Worm (Caenorhabditis elegans) whole organism, L3 larva: ENCODE results near the gene nccd-1.

Experiments used
- R02D3.7 ChIP-seq: fragments of 150-350 bp; optimal IDR thresholded peaks from 2 replicates; lab custom pipeline; 2014; ENCODE audit warnings: missing biosample characterization, missing genetic modification characterization
- aly-2 ChIP-seq: fragments of 150-350 bp; optimal IDR thresholded peaks from 2 replicates; lab custom pipeline; 2014; ENCODE audit warnings: missing biosample characterization, missing genetic modification characterization
- ceh-16 ChIP-seq: sonication (generic microtip); optimal IDR thresholded peaks from 2 replicates; lab custom pipeline; 2017; ENCODE audit warnings: missing biosample characterization, missing genetic modification characterization
- ceh-28 ChIP-seq: fragments of 150-350 bp; optimal IDR thresholded peaks from 2 replicates; lab custom pipeline; 2014; ENCODE audit warnings: missing biosample characterization, missing genetic modification reagents, missing genetic modification characterization
- ceh-82 ChIP-seq: fragments of 150-350 bp; optimal IDR thresholded peaks from 2 replicates; lab custom pipeline; 2014; ENCODE audit warnings: missing biosample characterization, missing genetic modification characterization
- ceh-9 ChIP-seq: sonication (generic microtip); optimal IDR thresholded peaks from 2 replicates; lab custom pipeline; 2018; ENCODE audit warnings: missing biosample characterization, missing genetic modification characterization
- egl-27 ChIP-seq: sonication (generic microtip); optimal IDR thresholded peaks from 4 replicates; lab custom pipeline; 2017; ENCODE audit warnings: missing biosample characterization, missing genetic modification reagents, missing genetic modification characterization
- egl-5 ChIP-seq: fragments of 150-350 bp; optimal IDR thresholded peaks from 2 replicates; lab custom pipeline; 2017; ENCODE audit warnings: missing biosample characterization, missing genetic modification reagents, missing genetic modification characterization, inconsistent platforms
- elt-3 ChIP-seq, 3 experiments: fragments of 150-350 bp in 1 of 3; sonication (generic microtip) in 2 of 3; optimal IDR thresholded peaks; 2 replicates in 2 of 3; 4 replicates in 1 of 3; lab custom pipeline; 2014 to 2017; ENCODE audit warnings: missing biosample characterization in 3 of 3, missing genetic modification characterization in 3 of 3
- fkh-10 ChIP-seq: sonication (generic microtip); optimal IDR thresholded peaks from 2 replicates; lab custom pipeline; 2017; ENCODE audit warnings: missing biosample characterization, missing genetic modification reagents, missing genetic modification characterization
- fkh-2 ChIP-seq: fragments of 150-350 bp; optimal IDR thresholded peaks from 2 replicates; lab custom pipeline; 2014; ENCODE audit warnings: missing biosample characterization, missing genetic modification reagents, missing genetic modification characterization
- fos-1 ChIP-seq: fragments of 150-350 bp; optimal IDR thresholded peaks from 2 replicates; lab custom pipeline; 2014; ENCODE audit warnings: missing biosample characterization, missing genetic modification characterization
- hmg-11 ChIP-seq: sonication (generic microtip); optimal IDR thresholded peaks from 2 replicates; lab custom pipeline; 2016; ENCODE audit warnings: missing genetic modification characterization, missing compliant biosample characterization
- jun-1 ChIP-seq: fragments of 150-350 bp; optimal IDR thresholded peaks from 2 replicates; lab custom pipeline; 2014; ENCODE audit warnings: missing biosample characterization, missing genetic modification reagents, missing genetic modification characterization
- lin-15B ChIP-seq: fragments of 150-350 bp; optimal IDR thresholded peaks from 2 replicates; lab custom pipeline; 2014; ENCODE audit warnings: missing biosample characterization, missing genetic modification characterization
- lin-39 ChIP-seq: fragments of 150-350 bp; optimal IDR thresholded peaks from 2 replicates; lab custom pipeline; 2018; ENCODE audit warnings: missing biosample characterization, missing genetic modification reagents, missing genetic modification characterization
- lsy-12 ChIP-seq: sonication (generic microtip); optimal IDR thresholded peaks from 2 replicates; lab custom pipeline; 2016; ENCODE audit warnings: mild to moderate bottlenecking, missing genetic modification characterization, missing compliant biosample characterization
- mdl-1 ChIP-seq: fragments of 150-350 bp; optimal IDR thresholded peaks from 2 replicates; lab custom pipeline; 2014; ENCODE audit warnings: missing biosample characterization, missing genetic modification characterization
- nfya-1 ChIP-seq: sonication (generic microtip); optimal IDR thresholded peaks from 2 replicates; lab custom pipeline; 2017; ENCODE audit warnings: missing genetic modification characterization, mild to moderate bottlenecking, missing compliant biosample characterization, antibody characterized with exemption, moderate library complexity; ENCODE audit not compliant: insufficient read depth
- nhr-11 ChIP-seq: fragments of 150-350 bp; optimal IDR thresholded peaks from 2 replicates; lab custom pipeline; 2014; ENCODE audit warnings: missing biosample characterization, missing genetic modification characterization
- nhr-23 ChIP-seq: fragments of 150-350 bp; optimal IDR thresholded peaks from 2 replicates; lab custom pipeline; 2014; ENCODE audit warnings: missing biosample characterization, missing genetic modification reagents, missing genetic modification characterization
- nhr-237 ChIP-seq: fragments of 150-350 bp; optimal IDR thresholded peaks from 2 replicates; lab custom pipeline; 2014; ENCODE audit warnings: missing biosample characterization, missing genetic modification characterization
- nhr-25 ChIP-seq: sonication (generic microtip); optimal IDR thresholded peaks from 2 replicates; lab custom pipeline; 2017; ENCODE audit warnings: missing biosample characterization, missing genetic modification characterization
- nhr-28 ChIP-seq: fragments of 150-350 bp; optimal IDR thresholded peaks from 2 replicates; lab custom pipeline; 2014; ENCODE audit warnings: missing biosample characterization, missing genetic modification characterization
- nhr-67 ChIP-seq: fragments of 150-350 bp; optimal IDR thresholded peaks from 2 replicates; lab custom pipeline; 2014; ENCODE audit warnings: missing biosample characterization, missing genetic modification characterization
- nhr-76 ChIP-seq: fragments of 150-350 bp; sonication (generic microtip); optimal IDR thresholded peaks from 5 replicates; lab custom pipeline; 2014; ENCODE audit warnings: missing biosample characterization, missing genetic modification characterization
- nhr-77 ChIP-seq: fragments of 150-350 bp; optimal IDR thresholded peaks from 2 replicates; lab custom pipeline; 2014; ENCODE audit warnings: missing biosample characterization, missing genetic modification characterization
- pha-4 ChIP-seq: fragments of 150-350 bp; optimal IDR thresholded peaks from 2 replicates; lab custom pipeline; 2014; ENCODE audit warnings: missing biosample characterization, missing genetic modification reagents, missing genetic modification characterization
- sea-2 ChIP-seq: fragments of 150-350 bp; sonication (generic microtip); optimal IDR thresholded peaks from 4 replicates; lab custom pipeline; 2014; ENCODE audit warnings: missing biosample characterization, missing genetic modification reagents, missing genetic modification characterization
- skn-1 ChIP-seq: fragments of 150-350 bp; optimal IDR thresholded peaks from 2 replicates; lab custom pipeline; 2014; ENCODE audit warnings: missing biosample characterization, missing genetic modification characterization
- snpc-4 ChIP-seq: fragments of 150-350 bp; optimal IDR thresholded peaks from 2 replicates; lab custom pipeline; 2014; ENCODE audit warnings: missing biosample characterization, missing genetic modification characterization
- tbx-2 ChIP-seq: sonication (generic microtip); optimal IDR thresholded peaks from 2 replicates; lab custom pipeline; 2016; ENCODE audit warnings: mild to moderate bottlenecking, missing genetic modification characterization, missing compliant biosample characterization
- unc-62 ChIP-seq: fragments of 150-350 bp; sonication (generic microtip); optimal IDR thresholded peaks from 4 replicates; lab custom pipeline; 2014; ENCODE audit warnings: missing biosample characterization, missing genetic modification reagents, missing genetic modification characterization
- zag-1 ChIP-seq: fragments of 150-350 bp; optimal IDR thresholded peaks from 2 replicates; lab custom pipeline; 2014; ENCODE audit warnings: missing biosample characterization, missing genetic modification characterization
- ztf-4 ChIP-seq: fragments of 150-350 bp; optimal IDR thresholded peaks from 2 replicates; lab custom pipeline; 2014; ENCODE audit warnings: missing biosample characterization, missing genetic modification characterization

The nccd-1 gene

DNA sequence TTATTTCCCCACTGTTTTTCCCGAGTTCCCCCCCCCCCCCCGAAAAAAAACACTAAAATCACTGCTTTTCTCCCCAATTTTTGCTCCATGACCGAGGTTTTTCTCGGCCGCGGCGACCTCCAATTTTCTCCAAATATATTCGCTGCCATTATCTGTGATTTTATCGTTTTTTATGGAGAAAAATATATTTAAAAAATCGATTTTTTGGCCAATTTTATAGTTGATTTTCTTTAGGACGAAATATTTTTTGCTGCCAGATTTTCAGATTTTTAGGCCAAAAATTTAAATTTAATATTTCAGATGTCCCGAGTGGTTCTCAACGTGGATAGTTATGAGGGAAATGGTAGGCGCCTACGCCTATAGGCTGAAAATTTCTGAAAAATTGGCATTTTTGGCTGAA is 38.7 kb upstream of the nccd-1 start, which contains the start of gene rad-54.B:
Gene rad-54.B (plus strand): TSS at position 301 of the 400 bp plus-strand sequence.
- no peak for TF ChIP-seq mdl-1
- TF ChIP-seq jun-1 (tag; lab: Kevin White, UChicago) = no peak

DNA sequence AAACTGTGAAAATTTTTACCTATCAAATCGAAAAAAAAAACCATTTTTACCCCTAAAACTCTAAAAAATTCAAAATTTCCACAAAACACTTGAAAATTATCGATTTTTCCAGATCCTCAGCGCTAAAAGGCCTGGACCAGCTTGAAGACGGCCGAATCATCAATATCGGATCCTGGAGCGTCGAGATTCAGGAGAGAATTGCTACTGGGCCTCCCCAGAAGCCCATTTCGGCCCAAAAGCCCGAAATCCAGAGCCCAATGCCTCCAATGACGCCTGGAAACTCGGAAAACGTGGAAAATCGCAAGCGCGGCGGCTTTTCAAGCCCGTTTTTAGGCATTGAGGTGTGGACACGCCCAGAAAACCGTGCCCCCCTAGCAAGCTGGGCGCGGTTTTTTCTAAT is 36.1 kb upstream of the nccd-1 start:
- TF ChIP-seq nhr-77 (tag; lab: Kevin White, UChicago) (no peak), lsy-12 (tag; lab: Kevin White, UChicago) (no peak)

DNA sequence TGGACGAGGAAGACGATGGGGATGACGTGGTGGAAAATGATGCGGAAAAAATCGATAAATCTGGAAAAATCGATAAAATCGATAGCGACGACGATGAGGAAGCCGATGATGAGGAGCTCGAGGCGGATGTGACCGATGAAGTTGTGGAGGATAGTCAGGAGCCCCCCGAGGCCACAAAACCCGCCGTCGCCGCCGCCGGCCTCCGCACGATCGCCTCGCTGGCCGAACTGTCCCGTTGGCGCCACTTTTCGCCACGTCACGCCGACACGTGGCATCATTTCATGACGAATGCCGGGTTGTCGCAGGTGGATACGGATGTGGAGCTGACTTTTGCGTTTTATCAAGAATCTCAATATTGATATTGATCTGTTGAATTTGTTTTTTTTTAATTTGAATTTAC is 26.1 kb upstream of the nccd-1 start:
- no peak for TF ChIP-seq fos-1 (tag; lab: Kevin White, UChicago)
- no peak for TF ChIP-seq skn-1 (tag; lab: Kevin White, UChicago)
- TF ChIP-seq ceh-28 (tag; lab: Kevin White, UChicago) = peak; percentile 25

DNA sequence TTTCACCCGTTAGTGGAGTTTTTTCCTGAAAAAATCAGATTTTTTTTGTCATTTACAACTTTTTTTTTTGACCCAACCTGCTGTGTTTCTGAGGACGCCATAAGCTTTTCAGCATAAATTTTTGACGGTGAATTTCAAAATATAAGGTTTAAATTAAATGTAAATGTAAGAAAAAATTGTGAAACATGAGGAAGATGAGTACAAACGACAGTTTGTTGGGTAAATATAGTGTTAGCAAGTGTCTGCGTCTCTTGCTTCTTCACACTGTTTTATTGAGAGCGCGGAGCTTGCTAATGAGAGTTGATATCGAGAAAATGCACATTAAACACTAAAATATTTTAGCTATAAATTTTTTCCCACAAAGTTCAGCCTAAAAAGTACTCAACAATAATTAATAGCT is 18.1 kb upstream of the nccd-1 start, which contains the start of gene rom-3:
Gene rom-3 (minus strand): TSS at position 101 of the 400 bp plus-strand sequence.
- TF ChIP-seq mdl-1 = no peak
- no peak for TF ChIP-seq lin-39 (tag; lab: Kevin White, UChicago)
- TF ChIP-seq, all 47 proteins: peak for 0

DNA sequence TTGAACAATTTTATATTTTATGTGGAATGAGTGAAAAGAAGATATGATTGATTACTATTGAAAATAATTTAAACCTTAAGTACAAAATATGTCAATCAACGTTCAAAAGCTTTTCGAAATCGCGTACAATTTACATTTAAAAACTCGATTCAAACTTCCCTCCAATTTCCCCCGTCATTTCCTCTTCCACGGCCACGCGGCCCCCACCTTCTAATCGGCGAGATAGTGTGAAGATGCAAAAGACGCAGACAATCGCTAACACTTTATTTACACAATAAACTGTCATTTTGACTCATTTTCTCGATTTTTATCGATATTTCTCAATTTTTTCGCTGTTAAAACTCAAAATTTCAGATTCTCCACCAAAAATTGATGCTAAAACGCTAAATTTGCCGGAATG is 6.9 kb downstream of the nccd-1 start, which contains the start of gene rom-4:
Gene rom-4 (plus strand): TSS at position 398 of the 400 bp plus-strand sequence.
- TF ChIP-seq lin-39 (tag; lab: Kevin White, UChicago) (peak; percentile 17), nhr-25 (peak; percentile 45), nhr-237 (tag; lab: Kevin White, UChicago) (no peak), fos-1 (tag; lab: Kevin White, UChicago) (no peak), R02D3.7 (tag; lab: Kevin White, UChicago) (no peak), nhr-76 (no peak), ceh-82 (tag; lab: Kevin White, UChicago) (no peak), zag-1 (tag; lab: Kevin White, UChicago) (no peak), nhr-23 (tag; lab: Kevin White, UChicago) (peak; percentile 42), sea-2 (GFP tag; lab: Kevin White, UChicago) (no peak), tbx-2 (tag; lab: Kevin White, UChicago) (no peak), hmg-11 (tag; lab: Kevin White, UChicago) (peak; percentile 54), ceh-9 (tag; lab: Kevin White, UChicago) (no peak), mdl-1 (no peak), nhr-67 (tag; lab: Kevin White, UChicago) (no peak), egl-5 (tag; lab: Kevin White, UChicago) (peak; percentile 34), elt-3 (tag; optimal IDR thresholded peaks at IDR 0.05; lab: Kevin White, UChicago) (no peak), pha-4 (tag; lab: Kevin White, UChicago) (peak; percentile 92), ztf-4 (no peak), fkh-2 (tag; lab: Kevin White, UChicago) (no peak), lin-15B (tag; lab: Kevin White, UChicago) (peak; percentile 59), egl-27 (no peak), ceh-16 (tag; lab: Kevin White, UChicago) (no peak), nhr-11 (no peak), ceh-28 (tag; lab: Kevin White, UChicago) (peak; percentile 36), fkh-10 (GFP tag; lab: Kevin White, UChicago) (no peak), nhr-28 (tag; lab: Kevin White, UChicago) (no peak), nfya-1 (tag; lab: Kevin White, UChicago) (peak; percentile 72), jun-1 (tag; lab: Kevin White, UChicago) (no peak), snpc-4 (tag; lab: Kevin White, UChicago) (peak; percentile 91), unc-62 (GFP tag; lab: Kevin White, UChicago) (no peak), aly-2 (tag; lab: Kevin White, UChicago) (no peak)
- TF ChIP-seq, all 47 proteins: peak for 10
